Fruit fly (Drosophila melanogaster) whole organism, pupa: ENCODE results near the gene Cad88C.

Source experiments
- CG10348 ChIP-seq: fragments of 200-800 bp; sonication (Bioruptor generic); IDR thresholded peaks from 2 replicates; pipeline ENCODE4 v1.3.6; 2022; ENCODE audit warnings: missing biosample characterization, missing genetic modification characterization
- CG12605 ChIP-seq: fragments of 200-800 bp; sonication (Bioruptor generic); IDR thresholded peaks from 2 replicates; pipeline ENCODE4 v1.3.6; 2022; ENCODE audit warnings: missing biosample characterization, missing genetic modification characterization
- CG13204 ChIP-seq: fragments of 200-800 bp; sonication (Bioruptor generic); optimal IDR thresholded peaks from 2 replicates; lab custom pipeline; 2018; ENCODE audit warnings: missing biosample characterization, mild to moderate bottlenecking, missing genetic modification characterization, moderate library complexity
- CG14655 ChIP-seq: fragments of 200-800 bp; sonication (Bioruptor generic); optimal IDR thresholded peaks from 3 replicates; lab custom pipeline; 2017; ENCODE audit warnings: mild to moderate bottlenecking, missing biosample characterization, missing genetic modification reagents, missing genetic modification characterization
- CG15710 ChIP-seq: fragments of 200-800 bp; sonication (Bioruptor generic); optimal IDR thresholded peaks from 2 replicates; lab custom pipeline; 2018; ENCODE audit warnings: missing biosample characterization, mild to moderate bottlenecking, missing genetic modification characterization, moderate library complexity
- CG17806 ChIP-seq: fragments of 200-800 bp; sonication (Bioruptor generic); optimal IDR thresholded peaks from 2 replicates; lab custom pipeline; 2018; ENCODE audit warnings: missing biosample characterization, mild to moderate bottlenecking, missing genetic modification characterization, moderate library complexity
- CG32121 ChIP-seq: fragments of 200-800 bp; sonication (Bioruptor generic); IDR thresholded peaks from 2 replicates; pipeline ENCODE4 v1.3.6; 2022; ENCODE audit warnings: missing biosample characterization, missing genetic modification characterization
- CG34367 ChIP-seq: fragments of 200-800 bp; sonication (Bioruptor generic); optimal IDR thresholded peaks from 2 replicates; lab custom pipeline; 2018; ENCODE audit warnings: missing biosample characterization, mild to moderate bottlenecking, missing genetic modification characterization
- CG4496 ChIP-seq: fragments of 200-800 bp; sonication (Bioruptor generic); IDR thresholded peaks from 3 replicates; pipeline ENCODE4 v1.3.6; 2022; ENCODE audit warnings: missing biosample characterization, missing genetic modification characterization
- CG8159 ChIP-seq: fragments of 200-800 bp; sonication (Bioruptor generic); optimal IDR thresholded peaks from 3 replicates; lab custom pipeline; 2018; ENCODE audit warnings: missing biosample characterization, mild to moderate bottlenecking, missing genetic modification characterization, moderate library complexity
- CG8301 ChIP-seq: fragments of 200-800 bp; sonication (Bioruptor generic); optimal IDR thresholded peaks from 2 replicates; lab custom pipeline; 2018; ENCODE audit warnings: missing biosample characterization, mild to moderate bottlenecking, missing genetic modification characterization
- CG9948 ChIP-seq: fragments of 200-800 bp; sonication (Bioruptor generic); optimal IDR thresholded peaks from 2 replicates; lab custom pipeline; 2018; ENCODE audit warnings: missing biosample characterization, mild to moderate bottlenecking, missing genetic modification characterization, moderate library complexity
- D1 ChIP-seq: fragments of 200-800 bp; sonication (Bioruptor generic); optimal IDR thresholded peaks from 2 replicates; lab custom pipeline; 2018; ENCODE audit warnings: missing biosample characterization, mild to moderate bottlenecking, missing genetic modification characterization, moderate library complexity
- EcR ChIP-seq: fragments of 200-800 bp; sonication (Bioruptor generic); optimal IDR thresholded peaks from 3 replicates; lab custom pipeline; 2019; ENCODE audit warnings: missing biosample characterization, missing genetic modification characterization, mild to moderate bottlenecking, moderate library complexity, missing genetic modification reagents
- Ets98B ChIP-seq: fragments of 200-800 bp; sonication (Bioruptor generic); IDR thresholded peaks from 2 replicates; pipeline ENCODE4 v1.3.6; 2022; ENCODE audit warnings: missing biosample characterization, missing genetic modification characterization
- Pif1A ChIP-seq: fragments of 200-800 bp; sonication (Bioruptor generic); optimal IDR thresholded peaks from 3 replicates; lab custom pipeline; 2016; ENCODE audit warnings: missing biosample characterization, missing genetic modification characterization
- Pif1B ChIP-seq: fragments of 200-800 bp; sonication (Bioruptor generic); optimal IDR thresholded peaks from 3 replicates; lab custom pipeline; 2016; ENCODE audit warnings: missing biosample characterization, missing genetic modification characterization
- Snoo ChIP-seq: fragments of 200-800 bp; sonication (Bioruptor generic); optimal IDR thresholded peaks from 3 replicates; lab custom pipeline; 2017; ENCODE audit warnings: missing biosample characterization, mild to moderate bottlenecking, missing genetic modification characterization, inconsistent platforms
- fd96Ca ChIP-seq: fragments of 200-800 bp; sonication (Bioruptor generic); IDR thresholded peaks from 3 replicates; pipeline ENCODE4 v1.3.6; 2022; ENCODE audit warnings: missing biosample characterization, missing genetic modification characterization
- gl ChIP-seq: fragments of 200-800 bp; sonication (Bioruptor generic); optimal IDR thresholded peaks from 2 replicates; lab custom pipeline; 2018; ENCODE audit warnings: missing biosample characterization, mild to moderate bottlenecking, missing genetic modification characterization
- rn ChIP-seq: fragments of 200-800 bp; sonication (Bioruptor generic); IDR thresholded peaks from 2 replicates; pipeline ENCODE4 v1.3.6; 2022; ENCODE audit warnings: missing biosample characterization, missing genetic modification characterization

Gene Cad88C

dm6 chr3R:14624671-14625070 lies 5.6 kb upstream of the Cad88C start:
- TF ChIP-seq Snoo (tag; lab: Kevin White, UChicago) (no peak), Ets98B (GFP tag; lab: Robert Waterston, UW) (no peak), CG10348 (GFP tag; lab: Robert Waterston, UW) (no peak), gl (tag; lab: Kevin White, UChicago) (no peak), CG13204 (GFP tag; lab: Kevin White, UChicago) (no peak), CG9948 (tag; lab: Kevin White, UChicago) (no peak), CG14655 (peak; percentile 26), CG12605 (GFP tag; lab: Robert Waterston, UW) (no peak), D1 (tag; lab: Kevin White, UChicago) (no peak), Pif1A (GFP tag; lab: Kevin White, UChicago) (no peak), CG17806 (tag; lab: Kevin White, UChicago) (no peak), EcR (GFP tag; lab: Kevin White, UChicago) (no peak), CG8159 (no peak), CG8301 (tag; lab: Kevin White, UChicago) (peak; percentile 22), CG34367 (tag; lab: Kevin White, UChicago) (no peak), rn (GFP tag; lab: Robert Waterston, UW) (no peak), CG4496 (GFP tag; lab: Robert Waterston, UW) (no peak), CG32121 (GFP tag; lab: Robert Waterston, UW) (peak; percentile 40; the same call in 1 of the 2 replicates), CG15710 (tag; lab: Kevin White, UChicago) (no peak), fd96Ca (GFP tag; lab: Robert Waterston, UW) (no peak), Pif1B (GFP tag; lab: Kevin White, UChicago) (no peak)
- TF ChIP-seq, all 21 proteins: peak for 3

dm6 chr3R:14625215-14626156 lies 4.8 kb upstream of the Cad88C start, which contains the start of the genes put and His4r:
Gene put, minus strand, starts transcription at chr3R:14625703.
Gene His4r, plus strand, starts transcription at chr3R:14625755.
- TF ChIP-seq rn (GFP tag; lab: Robert Waterston, UW) (no peak), CG34367 (tag; lab: Kevin White, UChicago) (no peak), CG13204 (GFP tag; lab: Kevin White, UChicago) (no peak), CG10348 (GFP tag; lab: Robert Waterston, UW) (no peak), CG4496 (GFP tag; lab: Robert Waterston, UW) (0 out of 3 replicates have a peak, but pooled peaks have one; percentile 38), CG12605 (GFP tag; lab: Robert Waterston, UW) (peak; percentile 8; the same call in 1 of the 2 replicates), Snoo (tag; lab: Kevin White, UChicago) (peak; percentile 26), CG8301 (tag; lab: Kevin White, UChicago) (no peak), CG8159 (no peak), fd96Ca (GFP tag; lab: Robert Waterston, UW) (no peak; the same call in 2 of the 3 replicates), Ets98B (GFP tag; lab: Robert Waterston, UW) (peak; percentile 9; the same call in 1 of the 2 replicates), CG9948 (tag; lab: Kevin White, UChicago) (no peak), gl (tag; lab: Kevin White, UChicago) (no peak), EcR (GFP tag; lab: Kevin White, UChicago) (peak; percentile 11), CG15710 (tag; lab: Kevin White, UChicago) (no peak), CG17806 (tag; lab: Kevin White, UChicago) (no peak), CG32121 (GFP tag; lab: Robert Waterston, UW) (no peak), Pif1A (GFP tag; lab: Kevin White, UChicago) (no peak), CG14655 (peak; percentile 15), Pif1B (GFP tag; lab: Kevin White, UChicago) (no peak), D1 (tag; lab: Kevin White, UChicago) (no peak)

- TF ChIP-seq CG15710 (tag; lab: Kevin White, UChicago) = no peak
- TF ChIP-seq, all 21 proteins: peak for 0
Measured at dm6 chr3R:14626781-14627180, 3.5 kb upstream of the Cad88C start.

dm6 chr3R:14631911-14632310 lies 1.6 kb downstream of the Cad88C start:
- TF ChIP-seq CG12605 (GFP tag; lab: Robert Waterston, UW) (no peak), Pif1A (GFP tag; lab: Kevin White, UChicago) (no peak), CG9948 (tag; lab: Kevin White, UChicago) (peak; percentile 16), CG8159 (no peak)

- TF ChIP-seq Ets98B (GFP tag; lab: Robert Waterston, UW) (no peak), CG8301 (tag; lab: Kevin White, UChicago) (no peak), CG15710 (tag; lab: Kevin White, UChicago) (no peak), Pif1B (GFP tag; lab: Kevin White, UChicago) (no peak), Snoo (tag; lab: Kevin White, UChicago) (no peak), CG32121 (GFP tag; lab: Robert Waterston, UW) (no peak), CG8159 (no peak), CG10348 (GFP tag; lab: Robert Waterston, UW) (no peak), CG17806 (tag; lab: Kevin White, UChicago) (no peak), fd96Ca (GFP tag; lab: Robert Waterston, UW) (no peak), CG34367 (tag; lab: Kevin White, UChicago) (no peak), CG13204 (GFP tag; lab: Kevin White, UChicago) (no peak), EcR (GFP tag; lab: Kevin White, UChicago) (no peak), Pif1A (GFP tag; lab: Kevin White, UChicago) (no peak), D1 (tag; lab: Kevin White, UChicago) (no peak), gl (tag; lab: Kevin White, UChicago) (no peak), CG14655 (no peak)
- TF ChIP-seq, all 21 proteins: peak for 0
Measured at dm6 chr3R:14642463-14642862, 12.2 kb downstream of the Cad88C start, which contains the start of gene CG7886. Gene CG7886, minus strand, starts transcription at chr3R:14642563.
